Worm (Caenorhabditis elegans) whole organism, early embryonic: ENCODE data around the gene srh-87.

ENCODE experiments used
- B0310.2 ChIP-seq: sonication (generic microtip); optimal IDR thresholded peaks from 2 replicates; lab custom pipeline; 2016; ENCODE audit warnings: mild to moderate bottlenecking, missing genetic modification characterization, missing compliant biosample characterization
- ama-1 ChIP-seq: fragments of 150-350 bp; optimal IDR thresholded peaks from 2 replicates; lab custom pipeline; 2014
- ceh-13 ChIP-seq: fragments of 200-800 bp; sonication (Bioruptor generic); optimal IDR thresholded peaks from 2 replicates; lab custom pipeline; 2018; ENCODE audit warnings: mild to moderate bottlenecking, missing genetic modification characterization, missing compliant biosample characterization
- ceh-36 ChIP-seq: sonication (generic microtip); optimal IDR thresholded peaks from 2 replicates; lab custom pipeline; 2016; ENCODE audit warnings: missing genetic modification characterization, inconsistent platforms, missing compliant biosample characterization
- ets-7 ChIP-seq: sonication (generic microtip); optimal IDR thresholded peaks from 2 replicates; lab custom pipeline; 2016; ENCODE audit warnings: missing genotype, missing genetic modification characterization, missing compliant biosample characterization
- hmbx-1 ChIP-seq: sonication (generic microtip); optimal IDR thresholded peaks from 2 replicates; lab custom pipeline; 2016; ENCODE audit warnings: mild to moderate bottlenecking, missing genetic modification characterization, missing compliant biosample characterization
- hmg-4 ChIP-seq: fragments of 200-800 bp; sonication (Bioruptor generic); optimal IDR thresholded peaks from 2 replicates; lab custom pipeline; 2018; ENCODE audit warnings: mild to moderate bottlenecking, missing genetic modification characterization, missing compliant biosample characterization
- tbx-11 ChIP-seq: fragments of 200-800 bp; sonication (Bioruptor generic); IDR thresholded peaks from 2 replicates; pipeline ENCODE4 v1.3.6; 2022; ENCODE audit warnings: missing genetic modification characterization, missing compliant biosample characterization
- tbx-37 ChIP-seq: fragments of 200-800 bp; sonication (Bioruptor generic); conservative IDR thresholded peaks from 2 replicates; pipeline ENCODE4 v1.3.6; 2022; ENCODE audit warnings: missing genetic modification reagents, missing genetic modification characterization, missing compliant biosample characterization
- tra-4 ChIP-seq: sonication (generic microtip); optimal IDR thresholded peaks from 2 replicates; lab custom pipeline; 2017; ENCODE audit warnings: missing genetic modification characterization, missing compliant biosample characterization

ce11 chrV:2903227-2903626 lies 42.3 kb downstream of the srh-87 start, which contains the start of gene C31B8.7:
- TF ChIP-seq ama-1 (lab: Kevin White, UChicago) (no peak), tra-4 (tag; lab: Kevin White, UChicago) (no peak), tbx-11 (GFP tag; lab: Robert Waterston, UW) (no peak), ets-7 (no peak), hmbx-1 (tag; lab: Kevin White, UChicago) (no peak), B0310.2 (tag; lab: Kevin White, UChicago) (no peak), tbx-37 (no peak), hmg-4 (GFP tag; lab: Kevin White, UChicago) (no peak), ceh-13 (GFP tag; lab: Kevin White, UChicago) (no peak), ceh-36 (tag; lab: Kevin White, UChicago) (no peak)
